Worm (Caenorhabditis elegans): ENCODE data around the gene Y82E9BL.19.

Gene Y82E9BL.19

DNA sequence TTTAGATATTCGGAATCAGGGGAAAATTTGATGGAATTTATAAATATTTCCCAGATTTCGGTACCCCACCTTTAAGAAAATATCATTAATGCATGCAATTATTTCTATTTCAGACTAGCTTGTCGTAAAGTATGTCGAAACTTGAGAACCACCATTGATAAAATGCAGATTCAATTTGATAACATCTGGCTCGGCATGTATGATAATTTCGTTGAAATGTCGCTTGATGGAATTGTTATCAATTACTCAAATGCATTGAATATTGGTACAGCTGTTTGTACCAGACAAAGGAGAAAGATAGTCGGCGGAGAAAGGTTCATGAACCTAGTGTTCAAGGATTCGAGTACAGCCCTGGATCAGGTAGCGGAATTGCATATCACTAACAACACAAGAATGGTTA lies at the start of gene Y82E9BL.19:
Gene Y82E9BL.19 (plus strand): TSS at position 123 of the 400 bp plus-strand sequence.
- TF ChIP-seq dao-5 (tag; optimal IDR thresholded peaks at IDR 0.05) (no peak), him-1 (tag; optimal IDR thresholded peaks at IDR 0.05) (no peak), W03F9.2 (tag; optimal IDR thresholded peaks at IDR 0.05) (no peak)

- TF ChIP-seq him-1 (tag; optimal IDR thresholded peaks at IDR 0.05) (no peak), W03F9.2 (tag; optimal IDR thresholded peaks at IDR 0.05) (no peak), dao-5 (tag; optimal IDR thresholded peaks at IDR 0.05) (no peak)
These were observed 47.2 kb upstream of the Y82E9BL.19 start, which contains the start of gene fbxa-37 for ce11 chrIII:1284584-1285046. Gene fbxa-37 (plus strand): TSS chrIII:1284996.

DNA sequence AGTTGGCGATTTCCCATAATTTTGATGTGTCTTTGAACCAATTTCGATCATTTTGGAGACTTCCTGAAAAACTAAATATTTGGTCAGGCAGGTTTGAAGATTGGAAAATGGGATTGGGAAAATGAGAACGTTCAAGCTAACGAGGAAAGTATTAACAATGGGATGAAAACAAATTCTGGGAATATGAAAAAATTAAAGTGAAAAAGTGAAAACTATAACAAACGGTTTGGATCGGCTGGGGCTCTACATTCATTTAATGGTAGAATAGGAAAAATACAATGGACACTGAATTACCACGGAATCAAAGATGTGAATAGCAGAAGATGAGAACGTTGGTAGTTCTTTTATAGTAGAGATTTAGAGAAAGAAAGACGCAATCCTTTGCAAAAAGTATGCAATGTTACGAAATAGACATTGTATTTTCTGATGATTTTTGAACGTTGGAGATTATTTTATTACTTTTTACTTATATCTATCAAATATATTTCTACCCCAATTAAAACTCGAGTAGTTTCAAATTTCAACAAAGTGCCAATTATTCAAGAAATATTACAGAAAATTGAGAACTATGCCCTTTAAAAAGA lies 43.3 kb upstream of the Y82E9BL.19 start, which contains the start of gene fbxa-50:
Gene fbxa-50 (minus strand): TSS at position 51 of the 584 bp plus-strand sequence.
- no peak for TF ChIP-seq him-1 (tag; optimal IDR thresholded peaks at IDR 0.05)
- no peak for TF ChIP-seq dao-5 (tag; optimal IDR thresholded peaks at IDR 0.05)
- no peak for TF ChIP-seq W03F9.2 (tag; optimal IDR thresholded peaks at IDR 0.05)

ce11 chrIII:1289139-1289538 lies 42.7 kb upstream of the Y82E9BL.19 start:
- TF ChIP-seq dao-5 (tag; optimal IDR thresholded peaks at IDR 0.05) (no peak), W03F9.2 (tag; optimal IDR thresholded peaks at IDR 0.05) (no peak), him-1 (tag; optimal IDR thresholded peaks at IDR 0.05) (no peak)

- TF ChIP-seq him-1 (tag; optimal IDR thresholded peaks at IDR 0.05), result no peak
- TF ChIP-seq W03F9.2 (tag; optimal IDR thresholded peaks at IDR 0.05), result no peak
- TF ChIP-seq dao-5 (tag; optimal IDR thresholded peaks at IDR 0.05), result no peak
These were observed 38.7 kb upstream of the Y82E9BL.19 start, which contains the start of gene fbxa-36 for ce11 chrIII:1293135-1293534. Gene fbxa-36 (minus strand): TSS chrIII:1293235.

- TF ChIP-seq him-1 (tag; optimal IDR thresholded peaks at IDR 0.05), result no peak
- no peak for TF ChIP-seq W03F9.2 (tag; optimal IDR thresholded peaks at IDR 0.05)
- no peak for TF ChIP-seq dao-5 (tag; optimal IDR thresholded peaks at IDR 0.05)
These were observed 36.6 kb upstream of the Y82E9BL.19 start, which contains the start of gene fbxa-35 for ce11 chrIII:1295149-1295716. Gene fbxa-35 (plus strand): TSS chrIII:1295666.

DNA sequence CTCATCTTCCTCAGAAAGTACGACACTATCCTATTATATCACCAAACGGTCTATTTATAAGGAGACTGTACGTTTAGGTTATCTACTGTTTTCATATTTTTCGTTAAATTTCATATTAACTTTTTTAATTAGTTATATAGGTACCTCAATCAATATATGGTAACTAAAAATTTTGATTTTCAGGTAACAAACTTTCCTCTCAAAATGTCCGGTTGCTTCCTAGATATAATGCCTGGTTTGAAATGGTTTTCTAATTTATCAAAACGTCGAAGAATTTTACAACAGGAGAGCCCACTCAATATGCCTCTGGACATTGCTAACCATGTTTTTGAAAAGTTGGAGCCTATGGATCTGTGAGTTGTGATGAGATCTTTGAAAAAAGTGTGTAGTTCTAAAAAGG lies 34.2 kb upstream of the Y82E9BL.19 start, which contains the start of gene fbxa-28:
Gene fbxa-28 (plus strand): TSS at position 301 of the 400 bp plus-strand sequence.
- TF ChIP-seq him-1 (tag; optimal IDR thresholded peaks at IDR 0.05), result no peak
- TF ChIP-seq dao-5 (tag; optimal IDR thresholded peaks at IDR 0.05), result no peak
- no peak for TF ChIP-seq W03F9.2 (tag; optimal IDR thresholded peaks at IDR 0.05)

- TF ChIP-seq him-1 (tag; optimal IDR thresholded peaks at IDR 0.05), result no peak
- TF ChIP-seq W03F9.2 (tag; optimal IDR thresholded peaks at IDR 0.05), result no peak
- no peak for TF ChIP-seq dao-5 (tag; optimal IDR thresholded peaks at IDR 0.05)
These were observed 28.4 kb upstream of the Y82E9BL.19 start, which contains the start of gene fbxa-75 for ce11 chrIII:1303414-1303813. Gene fbxa-75 (plus strand): TSS chrIII:1303714.

DNA sequence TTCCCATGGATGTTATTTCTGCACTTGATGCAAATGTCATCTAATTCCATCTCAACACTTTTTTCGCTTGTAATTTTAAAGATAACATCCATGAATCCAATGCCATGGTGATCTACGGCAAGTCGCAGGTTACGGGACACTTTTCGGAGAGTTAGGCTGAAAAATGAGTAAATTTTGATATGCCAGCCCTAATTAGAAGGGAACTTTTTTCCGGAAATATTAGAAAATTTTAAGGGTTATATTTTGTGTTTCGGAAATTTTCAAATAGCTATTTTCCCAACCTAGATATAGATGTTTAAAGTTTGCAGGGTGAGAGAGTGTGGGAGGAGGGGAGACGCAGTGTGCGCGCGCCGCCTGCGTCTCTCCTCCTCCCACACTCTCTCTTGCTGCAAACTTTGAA lies 24.5 kb upstream of the Y82E9BL.19 start:
- TF ChIP-seq W03F9.2 (tag; optimal IDR thresholded peaks at IDR 0.05) (no peak), him-1 (tag; optimal IDR thresholded peaks at IDR 0.05) (no peak), dao-5 (tag; optimal IDR thresholded peaks at IDR 0.05) (no peak)

DNA sequence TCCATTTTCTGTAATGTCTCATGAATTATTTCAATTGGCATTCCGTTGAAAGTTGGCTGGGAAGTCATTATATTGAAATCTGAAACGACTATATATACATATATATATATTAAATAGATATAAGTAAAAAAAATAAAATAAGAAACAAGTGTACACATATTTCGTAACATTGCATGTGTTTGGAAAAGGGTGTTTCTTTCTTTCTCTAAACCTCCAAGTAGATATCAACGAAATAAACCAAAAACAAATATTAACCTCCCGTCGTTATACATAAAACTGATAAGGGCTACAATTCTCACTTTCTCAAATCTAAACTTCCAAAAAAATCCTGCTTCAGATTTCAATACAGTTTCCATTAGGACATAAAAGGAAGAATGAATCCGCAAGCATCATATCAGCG lies 23.6 kb upstream of the Y82E9BL.19 start, which contains the start of gene fbxa-79:
Gene fbxa-79 (minus strand): TSS at position 86 of the 400 bp plus-strand sequence.
- TF ChIP-seq him-1 (tag; optimal IDR thresholded peaks at IDR 0.05) (no peak), W03F9.2 (tag; optimal IDR thresholded peaks at IDR 0.05) (no peak)

DNA sequence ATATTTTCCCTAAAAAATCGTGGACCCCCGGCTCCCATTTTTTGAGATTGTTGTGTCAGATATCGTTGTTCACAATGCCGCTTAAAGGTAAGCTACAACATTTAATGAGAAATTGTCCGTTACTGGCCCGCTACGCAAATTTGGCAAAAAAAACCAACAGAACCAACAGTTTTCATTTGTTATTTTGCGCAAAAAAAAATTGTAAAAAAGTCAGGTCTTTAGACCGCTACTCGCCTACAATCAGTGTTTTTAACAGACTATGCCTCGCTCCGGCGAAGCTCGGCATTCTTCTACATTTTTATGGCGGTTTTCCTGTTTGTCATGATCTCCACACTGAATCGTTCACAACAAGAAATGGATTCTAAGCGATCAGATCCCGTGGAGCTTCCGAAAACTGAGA lies 22.9 kb upstream of the Y82E9BL.19 start, which contains the start of gene Y82E9BL.12:
Gene Y82E9BL.12 (plus strand): TSS at position 301 of the 400 bp plus-strand sequence.
- TF ChIP-seq him-1 (tag; optimal IDR thresholded peaks at IDR 0.05) (no peak), dao-5 (tag; optimal IDR thresholded peaks at IDR 0.05) (no peak), W03F9.2 (tag; optimal IDR thresholded peaks at IDR 0.05) (no peak)

DNA sequence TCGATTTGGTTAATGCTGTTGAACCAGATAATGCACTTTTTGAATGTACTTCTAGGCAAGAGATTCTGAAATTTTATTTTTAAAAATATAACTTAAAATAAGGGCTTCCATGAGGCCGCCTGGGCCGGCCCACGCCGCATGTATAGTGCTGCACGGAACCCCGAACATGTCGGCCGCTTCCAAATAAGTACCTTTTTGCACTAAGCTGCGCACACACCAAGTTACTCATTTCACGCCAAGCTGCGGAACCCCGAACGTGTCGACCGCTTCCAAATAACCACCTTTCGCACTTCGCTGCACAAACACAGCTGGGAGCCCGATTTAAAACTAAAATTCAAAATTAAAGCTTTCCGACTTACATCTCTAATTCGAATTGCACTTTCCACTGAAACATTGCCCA lies 20.4 kb upstream of the Y82E9BL.19 start:
- TF ChIP-seq W03F9.2 (tag; optimal IDR thresholded peaks at IDR 0.05), result no peak
- no peak for TF ChIP-seq dao-5 (tag; optimal IDR thresholded peaks at IDR 0.05)
- TF ChIP-seq him-1 (tag; optimal IDR thresholded peaks at IDR 0.05), result no peak

DNA sequence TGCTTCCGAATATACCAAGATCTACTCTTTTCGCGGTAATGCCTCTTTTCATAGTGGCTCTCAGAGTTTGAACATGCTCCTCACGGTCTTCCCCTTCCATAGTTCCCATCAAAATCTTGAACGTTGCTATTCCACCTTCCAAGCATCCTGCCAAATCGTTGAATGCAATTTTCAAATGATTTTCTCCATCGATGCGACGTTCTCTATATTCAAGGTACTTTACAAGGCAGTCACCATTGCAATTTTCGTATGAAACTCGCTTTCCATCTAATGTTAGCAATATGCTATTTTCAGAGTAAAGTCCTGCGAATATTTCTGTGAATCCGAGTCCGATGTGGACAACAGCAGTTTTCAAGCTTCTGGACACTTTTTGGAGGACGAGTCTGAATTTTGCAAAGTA lies 17.5 kb upstream of the Y82E9BL.19 start:
- no peak for TF ChIP-seq him-1 (tag; optimal IDR thresholded peaks at IDR 0.05)
- TF ChIP-seq W03F9.2 (tag; optimal IDR thresholded peaks at IDR 0.05), result no peak
- no peak for TF ChIP-seq dao-5 (tag; optimal IDR thresholded peaks at IDR 0.05)

DNA sequence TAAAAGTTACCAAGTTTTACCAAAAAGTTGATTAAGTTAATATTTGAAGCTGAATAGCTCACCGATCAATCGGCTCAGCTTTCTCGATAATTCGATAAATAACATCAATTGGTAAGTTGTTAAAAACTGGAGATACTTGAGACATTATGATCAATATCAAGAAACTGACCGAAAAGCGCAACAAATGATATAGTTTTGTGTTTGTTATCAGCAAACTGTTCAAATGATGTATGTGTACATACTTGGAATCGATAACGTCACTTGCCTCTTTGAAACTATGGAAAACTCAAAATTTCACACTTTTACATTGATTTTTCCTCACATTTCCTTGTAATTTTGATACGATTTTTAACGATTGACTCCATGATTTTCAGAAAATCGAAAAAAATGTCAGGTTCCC lies 16.8 kb upstream of the Y82E9BL.19 start, which contains the start of the genes fbxa-80 and fbxa-19:
Gene fbxa-80 (minus strand): TSS at position 173 of the 400 bp plus-strand sequence.
Gene fbxa-19 (plus strand): TSS at position 364 of the 400 bp plus-strand sequence.
- TF ChIP-seq dao-5 (tag; optimal IDR thresholded peaks at IDR 0.05) (no peak), him-1 (tag; optimal IDR thresholded peaks at IDR 0.05) (no peak), W03F9.2 (tag; optimal IDR thresholded peaks at IDR 0.05) (no peak)
